Worm (Caenorhabditis elegans) whole organism, early embryonic: ENCODE results near the gene gskl-1.

Experiments
- ama-1 ChIP-seq: fragments of 150-350 bp; optimal IDR thresholded peaks from 2 replicates; lab custom pipeline; 2014
- flt-1 ChIP-seq: fragments of 200-800 bp; sonication (Bioruptor generic); IDR thresholded peaks from 2 replicates; pipeline ENCODE4 v1.3.6; 2022; ENCODE audit warnings: missing genetic modification characterization, missing compliant biosample characterization
- hmg-4 ChIP-seq: fragments of 200-800 bp; sonication (Bioruptor generic); optimal IDR thresholded peaks from 2 replicates; lab custom pipeline; 2018; ENCODE audit warnings: mild to moderate bottlenecking, missing genetic modification characterization, missing compliant biosample characterization
- hnd-1 ChIP-seq: sonication (generic microtip); optimal IDR thresholded peaks from 2 replicates; lab custom pipeline; 2016; ENCODE audit warnings: missing genetic modification characterization, missing compliant biosample characterization
- pes-1 ChIP-seq: fragments of 200-800 bp; sonication (Bioruptor generic); IDR thresholded peaks from 2 replicates; pipeline ENCODE4 v1.3.6; 2022; ENCODE audit warnings: missing genetic modification reagents, missing genetic modification characterization, missing compliant biosample characterization

- TF ChIP-seq pes-1 (GFP tag; lab: Robert Waterston, UW), result no peak
- no peak for TF ChIP-seq ama-1
- TF ChIP-seq flt-1 (GFP tag; lab: Robert Waterston, UW), result no peak
- TF ChIP-seq hmg-4, result no peak
- no peak for TF ChIP-seq hnd-1 (tag; lab: Kevin White, UChicago)
Observed at ce11 chrII:10970625-10971024, 23.3 kb downstream of the gskl-1 start.
